Worm (Caenorhabditis elegans): ENCODE measurements around the gene nstp-5.

- no peak for TF ChIP-seq nfya-1 (tag; optimal IDR thresholded peaks at IDR 0.05; ENCODE audit: insufficient read depth)
- TF ChIP-seq ceh-82 (tag; optimal IDR thresholded peaks at IDR 0.05): no peak
- TF ChIP-seq pqm-1 (tag; optimal IDR thresholded peaks at IDR 0.05): no peak
- no peak for TF ChIP-seq zag-1 (tag; optimal IDR thresholded peaks at IDR 0.05)
- no peak for TF ChIP-seq unc-62 (GFP tag; optimal IDR thresholded peaks at IDR 0.05)
- no peak for TF ChIP-seq ztf-11 (tag; optimal IDR thresholded peaks at IDR 0.05)
- TF ChIP-seq snpc-4 (tag; optimal IDR thresholded peaks at IDR 0.05): no peak
- TF ChIP-seq elt-3 (tag; optimal IDR thresholded peaks at IDR 0.05): no peak
- TF ChIP-seq nhr-76 (tag; optimal IDR thresholded peaks at IDR 0.05): no peak
- no peak for TF ChIP-seq nhr-77 (tag; optimal IDR thresholded peaks at IDR 0.05)
Measured at ce11 chrIV:12840873-12841272, 14.5 kb upstream of the nstp-5 start.
